Fruit fly (Drosophila melanogaster): ENCODE data around the gene Flo2.

Flo2 gene

DNA sequence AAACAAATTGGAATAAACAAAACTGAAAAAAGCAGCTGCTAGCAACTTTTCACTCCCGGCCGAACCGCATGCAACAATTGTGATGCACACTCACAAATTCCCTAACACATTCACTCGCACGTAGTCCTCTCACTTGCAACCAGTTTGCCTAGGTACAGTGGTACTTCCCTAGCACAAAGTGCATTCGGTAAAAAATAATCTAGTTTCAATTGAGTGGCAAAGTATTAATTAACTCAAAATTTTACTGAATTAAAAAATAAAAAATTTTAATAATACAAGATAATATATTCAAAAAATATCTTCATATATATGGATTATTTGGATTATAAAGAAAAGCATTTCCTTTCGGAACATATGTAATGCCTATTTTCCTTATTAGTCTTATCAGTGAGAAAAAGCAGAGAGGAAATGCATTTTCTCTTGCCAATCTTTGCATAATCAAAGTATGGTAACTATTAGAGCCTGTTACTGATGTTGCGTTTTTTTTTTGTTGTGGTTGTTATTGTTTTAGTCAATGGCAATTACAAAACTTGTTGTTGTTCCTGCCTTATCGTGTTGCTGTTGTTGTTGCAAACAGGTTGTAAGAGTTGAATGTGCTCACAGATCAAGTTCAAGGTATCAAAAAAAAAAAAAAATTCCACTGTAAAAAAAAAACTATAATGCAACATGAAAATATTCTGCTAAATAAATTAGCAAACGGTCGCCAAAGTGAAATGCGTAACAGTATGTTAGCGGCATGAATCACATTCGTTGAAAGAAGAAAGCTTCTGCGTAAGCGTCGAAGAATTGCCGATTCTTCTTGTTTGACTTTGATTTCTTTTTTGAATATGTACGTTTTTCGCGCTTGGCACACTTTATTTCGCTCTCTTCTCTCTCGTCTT, 83.5 kb downstream of the Flo2 start (continued):
- TF ChIP-seq bigmax (GFP tag; optimal IDR thresholded peaks at IDR 0.05): no peak
- TF ChIP-seq NK7.1 (GFP tag; optimal IDR thresholded peaks at IDR 0.05): no peak
- TF ChIP-seq dmrt99B (tag; optimal IDR thresholded peaks at IDR 0.05): peak; percentile 19
- TF ChIP-seq Poxn (GFP tag; IDR thresholded peaks at IDR 0.05): no peak
- no peak for TF ChIP-seq CG12659 (GFP tag; optimal IDR thresholded peaks at IDR 0.05)
- peak; percentile 27 for TF ChIP-seq D19A (tag; optimal IDR thresholded peaks at IDR 0.05)
- peak; percentile 3 for TF ChIP-seq CG2678 (tag; optimal IDR thresholded peaks at IDR 0.05)
- TF ChIP-seq CG11093 (GFP tag; IDR thresholded peaks at IDR 0.05): no peak
- TF ChIP-seq bsh (GFP tag; optimal IDR thresholded peaks at IDR 0.05): peak; percentile 9 to 30
- TF ChIP-seq CG8359 (GFP tag; optimal IDR thresholded peaks at IDR 0.05; ENCODE audit: borderline replicate concordance): no peak

DNA sequence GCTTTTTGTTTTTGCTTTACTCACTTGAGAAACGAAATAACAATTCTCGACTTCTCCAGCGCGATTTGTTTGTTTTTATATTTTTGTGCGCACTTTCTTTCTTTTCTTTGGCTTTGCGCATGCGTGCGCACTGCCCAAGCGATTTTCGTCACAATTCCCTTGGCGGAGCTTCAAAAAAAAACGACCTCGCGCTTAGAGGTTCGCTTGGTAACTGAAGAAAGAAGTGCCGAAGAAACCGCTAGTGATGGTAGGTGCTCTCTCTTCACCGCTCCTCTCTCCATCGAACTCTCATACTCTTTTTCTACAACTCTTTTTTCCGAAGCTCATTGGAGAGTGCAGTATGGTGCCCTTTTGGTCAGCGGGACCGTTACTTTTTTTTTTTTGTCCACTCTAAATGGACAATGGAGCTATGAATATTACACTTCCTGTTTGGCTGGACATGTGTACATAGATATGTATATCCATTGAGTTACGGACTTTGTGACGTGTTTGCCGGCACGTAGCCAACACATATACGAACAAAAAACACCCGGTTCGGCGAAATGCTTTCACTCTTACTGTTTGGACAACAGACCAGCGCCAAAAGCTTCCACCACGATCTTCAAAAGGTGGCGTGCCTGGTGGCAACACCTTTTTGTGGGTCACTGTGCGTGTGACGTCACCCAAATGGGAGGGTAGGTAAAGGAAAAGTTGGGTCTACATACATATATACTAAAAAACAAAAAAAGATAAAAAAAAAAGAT, 84.3 kb downstream of the Flo2 start, which contains the start of gene CG9503:
CG9503 (minus strand) TSS at position 217 of the 743 bp plus-strand sequence.
- TF ChIP-seq CG10366 (GFP tag; IDR thresholded peaks at IDR 0.05) (no peak), CG18262 (tag; optimal IDR thresholded peaks at IDR 0.05) (no peak), GATAe (GFP tag; conservative IDR thresholded peaks at IDR 0.05) (no peak), CG10462 (GFP tag; optimal IDR thresholded peaks at IDR 0.05) (no peak), Trl (optimal IDR thresholded peaks at IDR 0.05) (peak in 1 of 2 experiments; percentile 50), Trl (GFP tag; optimal IDR thresholded peaks at IDR 0.05) (no peak), CG4854 (GFP tag; optimal IDR thresholded peaks at IDR 0.05) (no peak), Deaf1 (tag; optimal IDR thresholded peaks at IDR 0.05) (peak; percentile 9), Xbp1 (GFP tag; optimal IDR thresholded peaks at IDR 0.05) (no peak), wor (GFP tag; IDR thresholded peaks at IDR 0.05) (no peak), Oaz (GFP tag; IDR thresholded peaks at IDR 0.05) (no peak), Blimp-1 (GFP tag; optimal IDR thresholded peaks at IDR 0.05) (peak; percentile 74), CG8388 (GFP tag; optimal IDR thresholded peaks at IDR 0.05) (peak; percentile 70), crol (GFP tag; IDR thresholded peaks at IDR 0.05) (peak; percentile 27; the same call in 1 of the 2 replicates), Med (GFP tag) (peak; percentile 5), tx (GFP tag; optimal IDR thresholded peaks at IDR 0.05) (no peak), hkb (optimal IDR thresholded peaks at IDR 0.05) (no peak), hkb (GFP tag; IDR thresholded peaks at IDR 0.05) (no peak), Meics (GFP tag; optimal IDR thresholded peaks at IDR 0.05) (peak; percentile 67), CTCF (GFP tag; optimal IDR thresholded peaks at IDR 0.05) (peak; percentile 21), Gug (GFP tag; IDR thresholded peaks at IDR 0.05) (no peak), tin (GFP tag; optimal IDR thresholded peaks at IDR 0.05) (no peak), CG15011 (GFP tag; optimal IDR thresholded peaks at IDR 0.05) (no peak), kni (GFP tag; optimal IDR thresholded peaks at IDR 0.05) (peak; percentile 60), CG31388 (GFP tag; optimal IDR thresholded peaks at IDR 0.05) (no peak), knrl (GFP tag; IDR thresholded peaks at IDR 0.05; ENCODE audit: partially characterized antibody) (0 out of 3 replicates have a peak, but pooled peaks have one; percentile 8), lab (GFP tag; optimal IDR thresholded peaks at IDR 0.05) (no peak), Oli (tag; optimal IDR thresholded peaks at IDR 0.05) (no peak), ranshi (GFP tag; IDR thresholded peaks at IDR 0.05) (no peak), CG33557 (GFP tag; optimal IDR thresholded peaks at IDR 0.05) (no peak), klu (GFP tag; IDR thresholded peaks at IDR 0.05) (no peak), CG10543 (GFP tag; optimal IDR thresholded peaks at IDR 0.05) (no peak), her (GFP tag; optimal IDR thresholded peaks at IDR 0.05) (no peak), Jarid2 (GFP tag; optimal IDR thresholded peaks at IDR 0.05) (peak; percentile 67), CG13775 (GFP tag; optimal IDR thresholded peaks at IDR 0.05) (no peak)
